Worm (Caenorhabditis elegans) whole organism, L4/young adult: ENCODE results near the gene arrd-25.

Source experiments
- W03F9.2 ChIP-seq: fragments of 150-350 bp; optimal IDR thresholded peaks from 2 replicates; lab custom pipeline; 2014; ENCODE audit warnings: missing biosample characterization, missing genetic modification characterization
- dao-5 ChIP-seq: sonication (generic microtip); optimal IDR thresholded peaks from 2 replicates; lab custom pipeline; 2016; ENCODE audit warnings: missing genotype, missing genetic modification characterization, moderate library complexity, missing compliant biosample characterization
- him-1 ChIP-seq: sonication (generic microtip); optimal IDR thresholded peaks from 2 replicates; lab custom pipeline; 2016; ENCODE audit warnings: missing genotype, missing genetic modification reagents, missing genetic modification characterization, missing compliant biosample characterization

DNA sequence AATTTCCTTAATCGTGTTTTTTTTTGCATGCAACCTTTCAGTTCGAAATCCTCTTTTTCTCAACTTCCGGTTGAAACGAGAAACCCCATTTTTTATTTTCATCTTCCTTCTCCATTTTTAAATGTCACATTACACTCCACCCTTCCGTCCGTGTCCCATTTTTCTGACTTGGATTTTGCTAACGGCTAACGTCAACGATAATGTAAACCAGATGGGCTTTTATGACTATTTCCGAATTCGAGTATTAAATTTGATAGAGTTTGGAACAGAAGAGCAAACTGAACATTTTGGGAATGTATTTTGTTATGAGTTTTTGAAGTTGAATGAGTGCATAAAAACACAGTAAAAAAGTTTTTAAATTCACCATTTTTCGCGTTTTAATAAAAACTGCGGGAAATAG is 22.1 kb downstream of the arrd-25 start:
- TF ChIP-seq him-1 (tag; lab: Kevin White, UChicago): no peak
- TF ChIP-seq dao-5 (tag; lab: Kevin White, UChicago): no peak
- TF ChIP-seq W03F9.2: no peak
